Fruit fly (Drosophila melanogaster) whole organism, embryonic: ENCODE results near the gene mRpS30.
A peak's percentile ranks its signal among the peaks of the same experiment; 100 is the strongest.

ENCODE experiments used
- ATbp ChIP-seq: fragments of 200-800 bp; sonication (Bioruptor generic); optimal IDR thresholded peaks from 2 replicates; lab custom pipeline; 2017; ENCODE audit warnings: missing biosample characterization, mild to moderate bottlenecking, missing genetic modification characterization, missing genetic modification reagents
- Abd-B ChIP-seq: fragments of 200-800 bp; sonication (Bioruptor generic); optimal IDR thresholded peaks from 2 replicates; lab custom pipeline; 2018; ENCODE audit warnings: missing biosample characterization, mild to moderate bottlenecking, missing genetic modification characterization, moderate library complexity
- Atf6 ChIP-seq: fragments of 200-800 bp; sonication (Bioruptor generic); IDR thresholded peaks from 2 replicates; pipeline ENCODE4 v1.3.6; 2022; ENCODE audit warnings: missing biosample characterization, missing genetic modification characterization
- Bdp1 ChIP-seq: fragments of 200-800 bp; sonication (Bioruptor generic); optimal IDR thresholded peaks from 3 replicates; lab custom pipeline; 2016; ENCODE audit warnings: missing biosample characterization, missing genetic modification characterization
- CG10209 ChIP-seq: fragments of 200-800 bp; sonication (Bioruptor generic); optimal IDR thresholded peaks from 3 replicates; lab custom pipeline; 2017; ENCODE audit warnings: missing biosample characterization, mild to moderate bottlenecking, missing genetic modification characterization, missing genetic modification reagents
- CG11093 ChIP-seq: fragments of 200-800 bp; sonication (Bioruptor generic); IDR thresholded peaks from 3 replicates; pipeline ENCODE4 v1.3.6; 2022; ENCODE audit warnings: missing biosample characterization, missing genetic modification characterization
- CG12942 ChIP-seq: fragments of 200-800 bp; sonication (Bioruptor generic); optimal IDR thresholded peaks from 3 replicates; lab custom pipeline; 2016; ENCODE audit warnings: missing biosample characterization, missing genetic modification characterization
- CG14014 ChIP-seq: fragments of 200-800 bp; sonication (Bioruptor generic); IDR thresholded peaks from 2 replicates; pipeline ENCODE4 v1.3.6; 2022; ENCODE audit warnings: missing biosample characterization, missing genetic modification characterization
- CG14050 ChIP-seq: fragments of 200-800 bp; sonication (Bioruptor generic); IDR thresholded peaks from 3 replicates; pipeline ENCODE4 v1.3.6; 2022; ENCODE audit warnings: missing biosample characterization, missing genetic modification characterization
- CG15514 ChIP-seq: fragments of 200-800 bp; sonication (Bioruptor generic); optimal IDR thresholded peaks from 3 replicates; lab custom pipeline; 2017; ENCODE audit warnings: missing biosample characterization, missing genetic modification characterization, mild to moderate bottlenecking, moderate library complexity, missing genetic modification reagents
- CG17829 ChIP-seq: fragments of 200-800 bp; optimal IDR thresholded peaks from 2 replicates; lab custom pipeline; 2019; ENCODE audit warnings: missing biosample characterization, mild to moderate bottlenecking, missing genetic modification characterization, moderate library complexity
- CG2202 ChIP-seq: fragments of 200-800 bp; sonication (Bioruptor generic); optimal IDR thresholded peaks from 2 replicates; lab custom pipeline; 2018; ENCODE audit warnings: missing biosample characterization, mild to moderate bottlenecking, missing genetic modification characterization
- CG2889 ChIP-seq: fragments of 200-800 bp; sonication (Bioruptor generic); IDR thresholded peaks from 3 replicates; pipeline ENCODE4 v1.3.6; 2022; ENCODE audit warnings: missing biosample characterization, missing genetic modification characterization
- CG30020 ChIP-seq: fragments of 200-800 bp; optimal IDR thresholded peaks from 2 replicates; lab custom pipeline; 2019; ENCODE audit warnings: missing biosample characterization, mild to moderate bottlenecking, missing genetic modification characterization, moderate library complexity
- CG31365 ChIP-seq: fragments of 200-800 bp; sonication (Bioruptor generic); optimal IDR thresholded peaks from 2 replicates; lab custom pipeline; 2018; ENCODE audit warnings: missing biosample characterization, mild to moderate bottlenecking, missing genetic modification characterization
- CG31388 ChIP-seq: fragments of 200-800 bp; sonication (Bioruptor generic); optimal IDR thresholded peaks from 2 replicates; lab custom pipeline; 2016; ENCODE audit warnings: missing biosample characterization, missing genetic modification characterization
- CG32532 ChIP-seq: fragments of 200-800 bp; sonication (Bioruptor generic); IDR thresholded peaks from 2 replicates; pipeline ENCODE4 v1.3.6; 2022; ENCODE audit warnings: missing biosample characterization, missing genetic modification characterization
- CG32772 ChIP-seq: fragments of 200-800 bp; sonication (Bioruptor generic); IDR thresholded peaks from 2 replicates; pipeline ENCODE4 v1.3.6; 2022; ENCODE audit warnings: missing biosample characterization, missing genetic modification characterization
- CG6254 ChIP-seq: fragments of 200-800 bp; sonication (Bioruptor generic); optimal IDR thresholded peaks from 3 replicates; lab custom pipeline; 2017; ENCODE audit warnings: mild to moderate bottlenecking, missing biosample characterization, missing genetic modification reagents, missing genetic modification characterization
- CG7372 ChIP-seq: fragments of 200-800 bp; sonication (Bioruptor generic); IDR thresholded peaks from 2 replicates; pipeline ENCODE4 v1.3.6; 2022; ENCODE audit warnings: missing biosample characterization, missing genetic modification characterization
- CG7786 ChIP-seq: fragments of 200-800 bp; sonication (Bioruptor generic); optimal IDR thresholded peaks from 2 replicates; lab custom pipeline; 2016; ENCODE audit warnings: missing biosample characterization, missing genetic modification characterization
- CG8388 ChIP-seq: fragments of 200-800 bp; sonication (Bioruptor generic); optimal IDR thresholded peaks from 2 replicates; lab custom pipeline; 2019; ENCODE audit warnings: missing biosample characterization, mild to moderate bottlenecking, missing genetic modification characterization, moderate library complexity
- CG9215 ChIP-seq: fragments of 200-800 bp; sonication (Bioruptor generic); IDR thresholded peaks from 2 replicates; pipeline ENCODE4 v1.3.6; 2022; ENCODE audit warnings: missing biosample characterization, missing genetic modification characterization
- Camta ChIP-seq: fragments of 200-800 bp; sonication (Bioruptor generic); optimal IDR thresholded peaks from 2 replicates; lab custom pipeline; 2016; ENCODE audit warnings: missing biosample characterization, missing genetic modification characterization
- CrebB ChIP-seq: fragments of 200-800 bp; sonication (Bioruptor generic); optimal IDR thresholded peaks from 3 replicates; lab custom pipeline; 2018; ENCODE audit warnings: missing biosample characterization, mild to moderate bottlenecking, missing genetic modification characterization
- Deaf1 ChIP-seq: fragments of 200-800 bp; optimal IDR thresholded peaks from 3 replicates; lab custom pipeline; 2019; ENCODE audit warnings: missing biosample characterization, mild to moderate bottlenecking, missing genetic modification characterization, moderate library complexity
- Ets97D ChIP-seq: fragments of 200-800 bp; sonication (Bioruptor generic); optimal IDR thresholded peaks from 3 replicates; lab custom pipeline; 2016; ENCODE audit warnings: missing biosample characterization, missing genetic modification characterization
- Gsc ChIP-seq: fragments of 200-800 bp; sonication (Bioruptor generic); IDR thresholded peaks from 2 replicates; pipeline ENCODE4 v1.3.6; 2022; ENCODE audit warnings: missing biosample characterization, missing genetic modification characterization
- Hr3 ChIP-seq: fragments of 200-800 bp; sonication (Bioruptor generic); optimal IDR thresholded peaks from 3 replicates; lab custom pipeline; 2016; ENCODE audit warnings: missing biosample characterization, missing genetic modification characterization
- MBD-R2 ChIP-seq: fragments of 200-800 bp; sonication (Bioruptor generic); IDR thresholded peaks from 2 replicates; pipeline ENCODE4 v1.3.6; 2022; ENCODE audit warnings: missing biosample characterization, missing genetic modification characterization
- NFAT ChIP-seq: fragments of 200-800 bp; sonication (Bioruptor generic); IDR thresholded peaks from 2 replicates; pipeline ENCODE4 v1.3.6; 2022; ENCODE audit warnings: missing biosample characterization, missing genetic modification characterization
- Neu2 ChIP-seq: fragments of 200-800 bp; sonication (Bioruptor generic); optimal IDR thresholded peaks from 3 replicates; lab custom pipeline; 2016; ENCODE audit warnings: missing biosample characterization, missing genetic modification characterization, borderline replicate concordance
- Nf-YB ChIP-seq: fragments of 200-800 bp; sonication (Bioruptor generic); optimal IDR thresholded peaks from 3 replicates; lab custom pipeline; 2019; ENCODE audit warnings: missing biosample characterization, mild to moderate bottlenecking, missing genetic modification characterization, moderate library complexity
- ase ChIP-seq: fragments of 200-800 bp; sonication (Bioruptor generic); IDR thresholded peaks from 3 replicates; pipeline ENCODE4 v1.3.6; 2022; ENCODE audit warnings: missing biosample characterization, missing genetic modification characterization
- cas ChIP-seq: fragments of 200-800 bp; sonication (Bioruptor generic); IDR thresholded peaks from 2 replicates; pipeline ENCODE4 v1.3.6; 2022; ENCODE audit warnings: missing biosample characterization, missing genetic modification characterization
- cato ChIP-seq: fragments of 200-800 bp; sonication (Bioruptor generic); optimal IDR thresholded peaks from 2 replicates; lab custom pipeline; 2016; ENCODE audit warnings: missing biosample characterization, missing genetic modification characterization, borderline replicate concordance
- cg ChIP-seq: fragments of 200-800 bp; sonication (Bioruptor generic); optimal IDR thresholded peaks from 3 replicates; lab custom pipeline; 2019; ENCODE audit warnings: missing biosample characterization, mild to moderate bottlenecking, missing genetic modification characterization, moderate library complexity
- crp ChIP-seq, 2 experiments: fragments of 200-800 bp; sonication (Bioruptor generic); optimal IDR thresholded peaks; 2 replicates in 1 of 2; 3 replicates in 1 of 2; lab custom pipeline; 2017; ENCODE audit warnings: missing biosample characterization in 2 of 2, missing genetic modification characterization in 2 of 2, mild to moderate bottlenecking in 1 of 2, moderate library complexity in 1 of 2
- dpn ChIP-seq, 2 experiments: fragments of 200-800 bp; sonication (Bioruptor generic); optimal IDR thresholded peaks; 3 replicates each; lab custom pipeline; 2016; ENCODE audit warnings: missing biosample characterization in 2 of 2, missing genetic modification characterization in 2 of 2
- hkb ChIP-seq, 2 experiments: fragments of 200-800 bp in 1 of 2; fragments of >200 bp in 1 of 2; sonication (Bioruptor generic) in 1 of 2; IDR thresholded peaks in 1 of 2; optimal IDR thresholded peaks in 1 of 2; 2 replicates each; pipeline versions ENCODE4 v1.3.6 to Lab custom; 2017 to 2022; ENCODE audit warnings: missing biosample characterization in 1 of 2, missing genetic modification characterization in 1 of 2
- insv ChIP-seq, 2 experiments: fragments of 200-800 bp; sonication (Bioruptor generic); optimal IDR thresholded peaks; 3 replicates each; lab custom pipeline; 2016 to 2018; ENCODE audit warnings: missing biosample characterization in 2 of 2, missing genetic modification characterization in 2 of 2
- klu ChIP-seq: fragments of 200-800 bp; sonication (Bioruptor generic); IDR thresholded peaks from 2 replicates; pipeline ENCODE4 v1.3.6; 2022; ENCODE audit warnings: missing biosample characterization, missing genetic modification characterization
- oc ChIP-seq: fragments of 200-800 bp; sonication (Bioruptor generic); optimal IDR thresholded peaks from 2 replicates; lab custom pipeline; 2018; ENCODE audit warnings: missing biosample characterization, mild to moderate bottlenecking, missing genetic modification characterization, moderate library complexity
- pros ChIP-seq: fragments of 200-800 bp; sonication (Bioruptor generic); optimal IDR thresholded peaks from 3 replicates; lab custom pipeline; 2019; ENCODE audit warnings: missing biosample characterization, mild to moderate bottlenecking, missing genetic modification characterization, moderate library complexity
- psq ChIP-seq: fragments of 200-800 bp; sonication (Bioruptor generic); optimal IDR thresholded peaks from 2 replicates; lab custom pipeline; 2017; ENCODE audit warnings: missing biosample characterization, missing genetic modification characterization
- slbo ChIP-seq: fragments of 200-800 bp; sonication (Bioruptor generic); IDR thresholded peaks from 2 replicates; pipeline ENCODE4 v1.3.6; 2022; ENCODE audit warnings: missing biosample characterization, missing genetic modification characterization
- slp2 ChIP-seq: fragments of 200-800 bp; sonication (Bioruptor generic); optimal IDR thresholded peaks from 2 replicates; lab custom pipeline; 2016; ENCODE audit warnings: missing biosample characterization, missing genetic modification characterization
- sqz ChIP-seq: fragments of 200-800 bp; sonication (Bioruptor generic); optimal IDR thresholded peaks from 3 replicates; lab custom pipeline; 2018; ENCODE audit warnings: missing biosample characterization, mild to moderate bottlenecking, missing genetic modification characterization
- tll ChIP-seq, 2 experiments: fragments of 200-800 bp in 1 of 2; fragments of >200 bp in 1 of 2; sonication (Bioruptor generic) in 1 of 2; optimal IDR thresholded peaks; 2 replicates each; lab custom pipeline; 2017 to 2019; ENCODE audit warnings: missing biosample characterization in 2 of 2, missing genetic modification characterization in 2 of 2, mild to moderate bottlenecking in 1 of 2, moderate library complexity in 1 of 2

The mRpS30 gene

DNA sequence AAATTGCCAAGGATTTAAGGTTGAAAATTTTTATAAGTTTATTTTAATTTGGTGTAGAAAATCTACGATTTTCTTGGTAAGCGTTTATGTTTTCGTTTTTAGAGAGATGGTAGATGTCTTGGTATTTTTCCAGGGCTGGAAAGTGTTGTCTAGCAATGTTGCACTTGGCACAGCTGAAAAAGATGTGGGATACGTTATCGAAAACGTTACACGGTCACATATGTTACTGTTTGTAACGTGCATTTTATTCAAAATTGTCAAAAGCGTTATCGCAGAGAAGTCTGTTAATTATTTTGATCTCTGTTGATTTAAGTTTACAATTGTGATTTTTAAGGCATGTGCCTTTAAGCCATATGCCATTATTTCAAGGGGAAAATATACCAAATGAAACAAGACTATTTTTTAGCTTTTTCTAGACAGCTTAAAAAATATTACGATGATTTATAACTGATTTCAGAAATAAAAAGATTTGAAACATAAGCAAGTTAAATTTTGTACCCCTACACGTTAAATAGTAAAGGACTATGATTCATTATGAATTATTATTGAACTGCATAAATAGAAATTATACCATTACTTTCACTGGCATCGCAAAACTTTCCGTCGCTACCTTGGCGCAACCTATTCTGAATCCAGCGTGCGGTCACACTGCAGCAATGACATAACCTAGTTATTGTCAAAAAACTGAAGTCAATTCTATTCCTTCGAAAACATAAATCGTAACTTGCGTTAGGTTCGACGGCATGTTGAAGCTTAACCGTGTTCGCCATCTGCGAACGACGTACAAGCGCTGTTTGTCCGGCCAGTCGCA, at the start of gene mRpS30, which contains the start of gene Paf-AHalpha (continued):
- TF ChIP-seq CG32772 (GFP tag; lab: Robert Waterston, UW) (no peak), CG31365 (tag; lab: Kevin White, UChicago) (no peak), CG31388 (no peak), slbo (GFP tag; lab: Robert Waterston, UW) (peak; percentile 34; the same call in 1 of the 2 replicates), insv (GFP tag; optimal IDR thresholded peaks at IDR 0.05; lab: Kevin White, UChicago) (no peak), CG17829 (tag; lab: Kevin White, UChicago) (no peak), oc (tag; lab: Kevin White, UChicago) (no peak), CG7372 (no peak), MBD-R2 (GFP tag; lab: Robert Waterston, UW) (peak; percentile 56), CG10209 (GFP tag; lab: Kevin White, UChicago) (no peak), crp (GFP tag; optimal IDR thresholded peaks at IDR 0.05; lab: Kevin White, UChicago) (peak in 1 of 2 experiments; percentile 78), Abd-B (GFP tag; lab: Kevin White, UChicago) (no peak), Atf6 (GFP tag; lab: Robert Waterston, UW) (no peak), CG2889 (GFP tag; lab: Robert Waterston, UW) (no peak), CG15514 (GFP tag; lab: Kevin White, UChicago) (peak; percentile 44), Neu2 (no peak), Hr3 (GFP tag; lab: Kevin White, UChicago) (no peak), NFAT (GFP tag; lab: Robert Waterston, UW) (no peak), Bdp1 (GFP tag; lab: Kevin White, UChicago) (no peak), CG32532 (GFP tag; lab: Robert Waterston, UW) (no peak), CG7786 (GFP tag; lab: Kevin White, UChicago) (no peak), dpn (GFP tag; optimal IDR thresholded peaks at IDR 0.05; lab: Kevin White, UChicago) (peak in 1 of 2 experiments; percentile 3), CG9215 (GFP tag; lab: Robert Waterston, UW) (no peak), tll (GFP tag; optimal IDR thresholded peaks at IDR 0.05; lab: Kevin White, UChicago) (peak in 1 of 2 experiments; percentile 61), ase (GFP tag; lab: Robert Waterston, UW) (no peak), hkb (optimal IDR thresholded peaks at IDR 0.05; lab: Kevin White, UChicago) (no peak), hkb (GFP tag; IDR thresholded peaks at IDR 0.05; lab: Robert Waterston, UW) (no peak), CG14014 (GFP tag; lab: Robert Waterston, UW) (no peak), cato (GFP tag; lab: Kevin White, UChicago) (no peak), CG2202 (tag; lab: Kevin White, UChicago) (no peak), CG11093 (GFP tag; lab: Robert Waterston, UW) (no peak), CG8388 (no peak), CG14050 (GFP tag; lab: Robert Waterston, UW) (no peak), CrebB (tag; lab: Kevin White, UChicago) (no peak), slp2 (no peak), Nf-YB (GFP tag; lab: Kevin White, UChicago) (no peak), cas (GFP tag; lab: Robert Waterston, UW) (no peak), CG6254 (GFP tag; lab: Kevin White, UChicago) (no peak), CG12942 (no peak), Ets97D (GFP tag; lab: Kevin White, UChicago) (peak; percentile 53), psq (no peak), Gsc (GFP tag; lab: Robert Waterston, UW) (no peak), klu (GFP tag; lab: Robert Waterston, UW) (no peak), Deaf1 (tag; lab: Kevin White, UChicago) (no peak), CG30020 (peak; percentile 84), cg (GFP tag; lab: Kevin White, UChicago) (no peak), sqz (GFP tag; lab: Kevin White, UChicago) (no peak), Camta (GFP tag; lab: Kevin White, UChicago) (no peak), pros (GFP tag; lab: Kevin White, UChicago) (no peak), ATbp (no peak)
